Worm (Caenorhabditis elegans) whole organism, L1 larva: ENCODE measurements around the gene C31A11.13.
"Not testable (repeated sequence)": the region's sequence is repeated elsewhere in the genome, so short reads cannot be mapped to it uniquely, and the experiment has no call there.

Experiments
- aly-2 ChIP-seq: fragments of 150-350 bp; optimal IDR thresholded peaks from 2 replicates; lab custom pipeline; 2014; ENCODE audit warnings: missing biosample characterization, missing genetic modification characterization
- ceh-8 ChIP-seq: fragments of 200-800 bp; sonication (Bioruptor generic); optimal IDR thresholded peaks from 2 replicates; lab custom pipeline; 2018; ENCODE audit warnings: mild to moderate bottlenecking, missing genetic modification characterization, moderate library complexity, missing compliant biosample characterization
- ceh-90 ChIP-seq: sonication (generic microtip); optimal IDR thresholded peaks from 2 replicates; lab custom pipeline; 2016; ENCODE audit warnings: missing genetic modification characterization, missing compliant biosample characterization
- ces-1 ChIP-seq: fragments of 150-350 bp; optimal IDR thresholded peaks from 2 replicates; lab custom pipeline; 2014; ENCODE audit warnings: missing biosample characterization, missing genetic modification reagents, missing genetic modification characterization
- dpl-1 ChIP-seq, 3 experiments: fragments of 150-350 bp in 2 of 3; sonication (generic microtip) in 1 of 3; optimal IDR thresholded peaks; 2 replicates each; lab custom pipeline; 2014 to 2017; ENCODE audit warnings: missing biosample characterization in 3 of 3, missing genetic modification characterization in 3 of 3, missing genetic modification reagents in 3 of 3
- dsc-1 ChIP-seq: sonication (generic microtip); optimal IDR thresholded peaks from 2 replicates; lab custom pipeline; 2016; ENCODE audit warnings: mild to moderate bottlenecking, missing genetic modification characterization, missing compliant biosample characterization
- efl-1 ChIP-seq, 4 experiments: fragments of 150-350 bp; optimal IDR thresholded peaks in 3 of 4; peaks in 1 of 4; 1 replicate in 1 of 4; 2 replicates in 3 of 4; lab custom pipeline; 2014; ENCODE audit warnings: missing biosample characterization in 2 of 4, missing genetic modification characterization in 2 of 4, missing genetic modification reagents in 2 of 4
- elt-2 ChIP-seq: sonication (generic microtip); optimal IDR thresholded peaks from 2 replicates; lab custom pipeline; 2016; ENCODE audit warnings: missing genetic modification characterization, mild to moderate bottlenecking, inconsistent platforms, missing compliant biosample characterization, missing genetic modification reagents
- elt-3 ChIP-seq, 6 experiments: fragments of 150-350 bp in 1 of 6; sonication (generic microtip); optimal IDR thresholded peaks; 2 replicates each; lab custom pipeline; 2017 to 2018; ENCODE audit warnings: missing biosample characterization in 6 of 6, missing genetic modification characterization in 6 of 6, inconsistent platforms in 1 of 6
- ets-5 ChIP-seq: fragments of 200-800 bp; sonication (Bioruptor generic); IDR thresholded peaks from 2 replicates; pipeline ENCODE4 v1.3.6; 2022; ENCODE audit warnings: missing genetic modification characterization, missing compliant biosample characterization
- grh-1 ChIP-seq: fragments of 200-800 bp; sonication (Bioruptor generic); IDR thresholded peaks from 2 replicates; pipeline ENCODE4 v1.3.6; 2022; ENCODE audit warnings: missing genetic modification reagents, missing genetic modification characterization, missing compliant biosample characterization
- hlh-4 ChIP-seq: sonication (generic microtip); optimal IDR thresholded peaks from 2 replicates; lab custom pipeline; 2016; ENCODE audit warnings: mild to moderate bottlenecking, missing genetic modification characterization, missing compliant biosample characterization
- irx-1 ChIP-seq: sonication (generic microtip); optimal IDR thresholded peaks from 2 replicates; lab custom pipeline; 2016; ENCODE audit warnings: missing genetic modification characterization, missing compliant biosample characterization
- lin-15B ChIP-seq: fragments of 150-350 bp; sonication (generic microtip); optimal IDR thresholded peaks from 3 replicates; lab custom pipeline; 2014; ENCODE audit warnings: missing biosample characterization, missing genetic modification characterization
- lin-35 ChIP-seq, 2 experiments: fragments of 150-350 bp; optimal IDR thresholded peaks; 2 replicates each; lab custom pipeline; 2014; ENCODE audit warnings: missing biosample characterization in 2 of 2, missing genetic modification characterization in 2 of 2, missing genetic modification reagents in 2 of 2
- lin-39 ChIP-seq: fragments of 150-350 bp; optimal IDR thresholded peaks from 2 replicates; lab custom pipeline; 2014; ENCODE audit warnings: missing biosample characterization, missing genetic modification reagents, missing genetic modification characterization
- lsy-2 ChIP-seq, 2 experiments: fragments of 150-350 bp; optimal IDR thresholded peaks; 2 replicates each; lab custom pipeline; 2014; ENCODE audit warnings: missing biosample characterization in 2 of 2, missing genetic modification characterization in 2 of 2
- mab-9 ChIP-seq: fragments of 200-800 bp; sonication (Bioruptor generic); IDR thresholded peaks from 2 replicates; pipeline ENCODE4 v1.3.6; 2022; ENCODE audit warnings: missing genetic modification reagents, missing genetic modification characterization, missing compliant biosample characterization
- mdl-1 ChIP-seq, 2 experiments: fragments of 150-350 bp; optimal IDR thresholded peaks; 2 replicates each; lab custom pipeline; 2014 to 2017; ENCODE audit warnings: missing biosample characterization in 2 of 2, missing genetic modification characterization in 2 of 2, inconsistent platforms in 1 of 2
- mef-2 ChIP-seq: fragments of 150-350 bp; optimal IDR thresholded peaks from 2 replicates; lab custom pipeline; 2014; ENCODE audit warnings: missing biosample characterization, missing genetic modification characterization
- nhr-11 ChIP-seq: fragments of 150-350 bp; optimal IDR thresholded peaks from 2 replicates; lab custom pipeline; 2014; ENCODE audit warnings: missing biosample characterization, missing genetic modification characterization
- nhr-20 ChIP-seq: sonication (generic microtip); optimal IDR thresholded peaks from 2 replicates; lab custom pipeline; 2016; ENCODE audit warnings: mild to moderate bottlenecking, missing genetic modification characterization, missing compliant biosample characterization
- nhr-76 ChIP-seq: sonication (generic microtip); optimal IDR thresholded peaks from 2 replicates; lab custom pipeline; 2017; ENCODE audit warnings: missing biosample characterization, missing genetic modification characterization
- nhr-84 ChIP-seq: sonication (generic microtip); optimal IDR thresholded peaks from 2 replicates; lab custom pipeline; 2017; ENCODE audit warnings: missing biosample characterization, missing genetic modification characterization
- nhr-85 ChIP-seq: sonication (generic microtip); peaks from one replicate; lab custom pipeline; 2016; ENCODE audit warnings: missing genetic modification characterization, inconsistent platforms, missing compliant biosample characterization
- nhr-90 ChIP-seq: sonication (generic microtip); optimal IDR thresholded peaks from 2 replicates; lab custom pipeline; 2016; ENCODE audit warnings: mild to moderate bottlenecking, missing genetic modification characterization, missing compliant biosample characterization; ENCODE audit not compliant: poor library complexity
- pqm-1 ChIP-seq: sonication (generic microtip); optimal IDR thresholded peaks from 3 replicates; lab custom pipeline; 2017; ENCODE audit warnings: missing biosample characterization, missing genetic modification characterization
- snpc-4 ChIP-seq: fragments of 150-350 bp; optimal IDR thresholded peaks from 2 replicates; lab custom pipeline; 2014; ENCODE audit warnings: missing biosample characterization, missing genetic modification characterization
- sox-4 ChIP-seq: sonication (generic microtip); optimal IDR thresholded peaks from 2 replicates; lab custom pipeline; 2016; ENCODE audit warnings: missing genetic modification characterization, missing compliant biosample characterization
- sptf-1 ChIP-seq: fragments of 150-350 bp; optimal IDR thresholded peaks from 2 replicates; lab custom pipeline; 2014; ENCODE audit warnings: missing biosample characterization, missing genetic modification characterization
- unc-130 ChIP-seq: fragments of 150-350 bp; optimal IDR thresholded peaks from 2 replicates; lab custom pipeline; 2017; ENCODE audit warnings: missing biosample characterization, missing genetic modification characterization, inconsistent platforms
- unc-30 ChIP-seq: sonication (generic microtip); optimal IDR thresholded peaks from 2 replicates; lab custom pipeline; 2017; ENCODE audit warnings: missing biosample characterization, missing genetic modification characterization
- unc-62 ChIP-seq: fragments of 150-350 bp; optimal IDR thresholded peaks from 2 replicates; lab custom pipeline; 2014; ENCODE audit warnings: missing biosample characterization, missing genetic modification reagents, missing genetic modification characterization
- unc-86 ChIP-seq: sonication (generic microtip); optimal IDR thresholded peaks from 2 replicates; lab custom pipeline; 2016; ENCODE audit warnings: missing genetic modification characterization, missing compliant biosample characterization
- xbp-1 ChIP-seq: sonication (generic microtip); optimal IDR thresholded peaks from 2 replicates; lab custom pipeline; 2016; ENCODE audit warnings: missing genetic modification characterization, missing compliant biosample characterization
- zip-4 ChIP-seq: fragments of 200-800 bp; sonication (Bioruptor generic); optimal IDR thresholded peaks from 2 replicates; lab custom pipeline; 2018; ENCODE audit warnings: mild to moderate bottlenecking, missing genetic modification characterization, moderate library complexity, missing compliant biosample characterization
- ztf-11 ChIP-seq, 2 experiments: sonication (generic microtip); optimal IDR thresholded peaks; 2 replicates each; lab custom pipeline; 2016 to 2017; ENCODE audit warnings: missing genetic modification characterization in 2 of 2, missing biosample characterization in 1 of 2, missing compliant biosample characterization in 1 of 2

Gene C31A11.13

DNA sequence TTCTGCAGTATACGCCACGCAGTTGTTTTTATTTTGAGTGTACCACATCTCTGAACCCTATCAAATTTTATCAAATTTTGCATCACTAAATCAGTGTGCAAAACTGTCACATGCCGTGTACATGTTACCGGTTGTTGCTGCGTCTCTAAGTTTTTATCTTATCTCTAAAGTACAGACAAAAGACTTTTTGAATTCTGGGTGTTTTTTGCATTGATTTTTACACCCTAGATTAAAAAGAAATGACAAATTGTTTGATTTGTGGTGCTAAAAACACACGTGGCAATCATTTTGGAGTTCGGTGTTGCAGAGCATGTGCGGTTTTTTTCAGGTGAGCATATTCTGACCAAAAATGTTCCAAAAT lies 39.9 kb upstream of the C31A11.13 start, which contains the start of gene nhr-193:
nhr-193 (plus strand) TSS at position 51 of the 361 bp plus-strand sequence.
- TF ChIP-seq nhr-20 (tag; lab: Kevin White, UChicago), result peak; percentile 40
- peak in 1 of 2 experiments; percentile 37 for TF ChIP-seq lin-35 (GFP tag; optimal IDR thresholded peaks at IDR 0.05; lab: Kevin White, UChicago)
- TF ChIP-seq lin-15B (tag; lab: Kevin White, UChicago), result no peak
- no peak for TF ChIP-seq pqm-1 (tag; lab: Kevin White, UChicago)
- TF ChIP-seq mab-9, result no peak
- peak; percentile 48 for TF ChIP-seq elt-2 (tag; lab: Kevin White, UChicago)
- TF ChIP-seq xbp-1 (tag; lab: Kevin White, UChicago), result no peak

DNA sequence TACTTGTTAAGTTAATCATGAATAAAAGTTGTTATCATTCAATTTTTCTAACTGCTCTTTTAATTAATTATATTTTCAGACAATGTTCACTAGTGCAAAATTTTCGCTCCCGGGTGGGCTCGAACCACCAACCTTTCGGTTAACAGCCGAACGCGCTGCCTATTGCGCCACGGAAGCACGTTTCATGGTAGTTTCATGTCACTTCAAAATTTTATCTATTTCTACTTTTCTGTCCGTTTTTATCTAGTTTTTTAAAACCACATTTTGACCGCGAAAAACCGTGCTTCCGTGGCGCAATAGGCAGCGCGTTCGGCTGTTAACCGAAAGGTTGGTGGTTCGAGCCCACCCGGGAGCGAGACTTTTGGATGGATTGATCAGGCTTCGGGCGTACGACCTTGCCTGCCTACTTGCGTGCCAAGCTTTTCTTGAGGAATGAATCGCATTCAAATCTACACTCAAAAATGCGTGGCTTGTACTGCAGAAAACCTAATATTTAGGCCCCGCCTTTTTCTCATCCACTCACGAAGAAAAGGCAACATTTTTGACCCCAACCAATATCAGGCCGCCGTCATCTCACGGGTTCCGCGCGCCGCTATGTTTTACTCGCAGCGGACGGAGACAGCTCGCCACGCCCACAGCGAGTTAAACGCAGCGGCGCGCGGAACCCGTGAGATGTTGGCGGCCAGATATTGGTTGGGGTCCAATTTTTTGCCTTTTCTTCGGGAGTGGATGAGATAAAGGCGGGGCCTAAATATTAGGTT lies 39.3 kb upstream of the C31A11.13 start:
- not testable (repeated sequence) for TF ChIP-seq efl-1 (optimal IDR thresholded peaks at IDR 0.05; lab: Kevin White, UChicago)
- TF ChIP-seq efl-1 (GFP tag; optimal IDR thresholded peaks at IDR 0.05 in 1 of 2; lab: Kevin White, UChicago) (peak in 1 of 2 experiments; percentile 7), snpc-4 (peak; percentile 47)

DNA sequence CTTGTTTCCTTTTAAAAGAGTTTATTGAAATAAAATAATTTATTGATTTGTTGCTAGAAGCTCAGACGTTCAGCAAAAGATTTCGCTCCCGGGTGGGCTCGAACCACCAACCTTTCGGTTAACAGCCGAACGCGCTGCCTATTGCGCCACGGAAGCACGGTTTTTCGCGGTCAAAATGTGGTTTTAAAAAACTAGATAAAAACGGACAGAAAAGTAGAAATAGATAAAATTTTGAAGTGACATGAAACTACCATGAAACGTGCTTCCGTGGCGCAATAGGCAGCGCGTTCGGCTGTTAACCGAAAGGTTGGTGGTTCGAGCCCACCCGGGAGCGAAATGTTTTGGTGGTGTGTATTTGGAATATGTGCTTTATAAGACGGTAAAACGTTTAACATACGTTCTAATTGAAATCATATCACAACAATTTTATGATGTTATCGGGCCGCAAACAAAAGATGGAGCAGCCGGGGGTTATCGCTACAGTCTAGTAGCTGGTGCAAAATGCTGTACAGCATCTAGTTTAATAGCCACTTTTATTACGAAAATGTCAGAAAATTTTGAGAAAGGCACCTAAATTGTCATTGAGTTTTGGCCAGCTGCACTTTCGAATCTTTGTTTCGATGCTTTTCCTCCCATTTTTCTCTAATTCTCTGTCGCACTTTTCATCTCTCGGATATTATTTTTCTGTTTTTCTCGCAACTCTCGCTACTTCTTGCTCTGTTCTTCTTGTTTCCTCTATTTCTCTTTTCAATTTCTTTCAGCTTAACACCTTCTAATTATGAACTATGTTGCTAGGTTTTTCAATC lies 36.1 kb upstream of the C31A11.13 start, which contains the start of gene slc-9B.2:
slc-9B.2 (plus strand) TSS at position 756 of the 806 bp plus-strand sequence.
- TF ChIP-seq nhr-85, result peak; percentile 4
- 0 out of 2 replicates have a peak, but pooled peaks have one; percentile 20 for TF ChIP-seq grh-1 (GFP tag; lab: Robert Waterston, UW)
- TF ChIP-seq nhr-90 (tag; lab: Kevin White, UChicago), result peak; percentile 37
- TF ChIP-seq efl-1 (optimal IDR thresholded peaks at IDR 0.05; lab: Kevin White, UChicago), result peak in 1 of 2 experiments; percentile 7
- not testable (repeated sequence) for TF ChIP-seq efl-1 (GFP tag; optimal IDR thresholded peaks at IDR 0.05 in 1 of 2; lab: Kevin White, UChicago)

DNA sequence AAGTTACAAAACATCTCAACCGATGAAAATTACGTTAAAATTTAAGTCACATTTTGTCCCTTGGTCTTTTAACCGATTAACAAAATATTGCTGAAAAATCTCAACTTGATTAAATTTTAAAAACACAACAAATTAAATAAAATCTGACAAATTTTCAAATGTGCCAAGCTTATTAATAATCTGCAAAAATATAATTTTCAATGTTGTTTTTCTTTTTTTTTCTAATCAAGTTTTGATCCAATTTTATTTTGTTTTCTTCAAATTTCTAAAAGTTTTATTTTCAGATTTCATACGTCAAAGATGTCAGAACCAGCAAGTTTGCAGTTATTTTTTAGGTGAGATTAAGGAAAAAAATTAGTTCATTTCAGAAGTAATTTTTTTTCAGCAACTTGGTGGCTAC lies 34.0 kb upstream of the C31A11.13 start, which contains the start of gene srw-87:
srw-87 (plus strand) TSS at position 301 of the 400 bp plus-strand sequence.
- no peak for TF ChIP-seq dsc-1 (tag; lab: Kevin White, UChicago)
- no peak for TF ChIP-seq unc-62 (GFP tag; lab: Kevin White, UChicago)
- no peak for TF ChIP-seq dpl-1 (GFP tag; optimal IDR thresholded peaks at IDR 0.05; lab: Kevin White, UChicago)
- no peak for TF ChIP-seq ets-5
- TF ChIP-seq pqm-1 (tag; lab: Kevin White, UChicago), result no peak
- TF ChIP-seq sptf-1 (tag; lab: Kevin White, UChicago), result no peak
- TF ChIP-seq hlh-4 (tag; lab: Kevin White, UChicago), result no peak
- TF ChIP-seq lin-35 (GFP tag; optimal IDR thresholded peaks at IDR 0.05; lab: Kevin White, UChicago), result no peak
- TF ChIP-seq mef-2 (tag; lab: Kevin White, UChicago), result no peak
- no peak for TF ChIP-seq nhr-76 (tag; lab: Kevin White, UChicago)
- no peak for TF ChIP-seq ztf-11 (tag; optimal IDR thresholded peaks at IDR 0.05; lab: Kevin White, UChicago)
- TF ChIP-seq unc-86 (tag; lab: Kevin White, UChicago), result no peak
- TF ChIP-seq ceh-90 (tag; lab: Kevin White, UChicago), result no peak
- TF ChIP-seq unc-30 (tag; lab: Kevin White, UChicago), result no peak
- TF ChIP-seq nhr-11, result no peak
- no peak for TF ChIP-seq sox-4 (tag; lab: Kevin White, UChicago)

ce11 chrV:16333412-16333811 lies 31.1 kb upstream of the C31A11.13 start, which contains the start of gene srh-167:
Gene srh-167 (plus strand): TSS chrV:16333712.
- TF ChIP-seq unc-130 (tag; lab: Kevin White, UChicago) (no peak), mdl-1 (tag; optimal IDR thresholded peaks at IDR 0.05; lab: Kevin White, UChicago) (no peak), lin-35 (GFP tag; optimal IDR thresholded peaks at IDR 0.05; lab: Kevin White, UChicago) (no peak), ceh-8 (GFP tag; lab: Kevin White, UChicago) (no peak), ces-1 (no peak), lin-39 (tag; lab: Kevin White, UChicago) (no peak), lsy-2 (tag; optimal IDR thresholded peaks at IDR 0.05; lab: Kevin White, UChicago) (no peak), irx-1 (tag; lab: Kevin White, UChicago) (no peak), pqm-1 (tag; lab: Kevin White, UChicago) (no peak), aly-2 (tag; lab: Kevin White, UChicago) (no peak), zip-4 (GFP tag; lab: Kevin White, UChicago) (no peak), nhr-11 (no peak), elt-3 (tag; optimal IDR thresholded peaks at IDR 0.05; lab: Kevin White, UChicago) (no peak), nhr-84 (tag; lab: Kevin White, UChicago) (no peak)
- TF ChIP-seq, all 84 proteins: peak for 0
